Fruit fly (Drosophila melanogaster) whole organism, pupa: Measurements from ENCODE around the gene aurA.
A peak's percentile ranks its signal among the peaks of the same experiment; 100 is the strongest.
"Not testable (repeated sequence)": the region's sequence is repeated elsewhere in the genome, so short reads cannot be mapped to it uniquely, and the experiment has no call there.

ENCODE experiments used
- CG10348 ChIP-seq: fragments of 200-800 bp; sonication (Bioruptor generic); IDR thresholded peaks from 2 replicates; pipeline ENCODE4 v1.3.6; 2022; ENCODE audit warnings: missing biosample characterization, missing genetic modification characterization
- CG12605 ChIP-seq: fragments of 200-800 bp; sonication (Bioruptor generic); IDR thresholded peaks from 2 replicates; pipeline ENCODE4 v1.3.6; 2022; ENCODE audit warnings: missing biosample characterization, missing genetic modification characterization
- CG13204 ChIP-seq: fragments of 200-800 bp; sonication (Bioruptor generic); optimal IDR thresholded peaks from 2 replicates; lab custom pipeline; 2018; ENCODE audit warnings: missing biosample characterization, mild to moderate bottlenecking, missing genetic modification characterization, moderate library complexity
- CG14655 ChIP-seq: fragments of 200-800 bp; sonication (Bioruptor generic); optimal IDR thresholded peaks from 3 replicates; lab custom pipeline; 2017; ENCODE audit warnings: mild to moderate bottlenecking, missing biosample characterization, missing genetic modification reagents, missing genetic modification characterization
- CG15710 ChIP-seq: fragments of 200-800 bp; sonication (Bioruptor generic); optimal IDR thresholded peaks from 2 replicates; lab custom pipeline; 2018; ENCODE audit warnings: missing biosample characterization, mild to moderate bottlenecking, missing genetic modification characterization, moderate library complexity
- CG17806 ChIP-seq: fragments of 200-800 bp; sonication (Bioruptor generic); optimal IDR thresholded peaks from 2 replicates; lab custom pipeline; 2018; ENCODE audit warnings: missing biosample characterization, mild to moderate bottlenecking, missing genetic modification characterization, moderate library complexity
- CG32121 ChIP-seq: fragments of 200-800 bp; sonication (Bioruptor generic); IDR thresholded peaks from 2 replicates; pipeline ENCODE4 v1.3.6; 2022; ENCODE audit warnings: missing biosample characterization, missing genetic modification characterization
- CG34367 ChIP-seq: fragments of 200-800 bp; sonication (Bioruptor generic); optimal IDR thresholded peaks from 2 replicates; lab custom pipeline; 2018; ENCODE audit warnings: missing biosample characterization, mild to moderate bottlenecking, missing genetic modification characterization
- CG4496 ChIP-seq: fragments of 200-800 bp; sonication (Bioruptor generic); IDR thresholded peaks from 3 replicates; pipeline ENCODE4 v1.3.6; 2022; ENCODE audit warnings: missing biosample characterization, missing genetic modification characterization
- CG8159 ChIP-seq: fragments of 200-800 bp; sonication (Bioruptor generic); optimal IDR thresholded peaks from 3 replicates; lab custom pipeline; 2018; ENCODE audit warnings: missing biosample characterization, mild to moderate bottlenecking, missing genetic modification characterization, moderate library complexity
- CG8301 ChIP-seq: fragments of 200-800 bp; sonication (Bioruptor generic); optimal IDR thresholded peaks from 2 replicates; lab custom pipeline; 2018; ENCODE audit warnings: missing biosample characterization, mild to moderate bottlenecking, missing genetic modification characterization
- CG9948 ChIP-seq: fragments of 200-800 bp; sonication (Bioruptor generic); optimal IDR thresholded peaks from 2 replicates; lab custom pipeline; 2018; ENCODE audit warnings: missing biosample characterization, mild to moderate bottlenecking, missing genetic modification characterization, moderate library complexity
- D1 ChIP-seq: fragments of 200-800 bp; sonication (Bioruptor generic); optimal IDR thresholded peaks from 2 replicates; lab custom pipeline; 2018; ENCODE audit warnings: missing biosample characterization, mild to moderate bottlenecking, missing genetic modification characterization, moderate library complexity
- EcR ChIP-seq: fragments of 200-800 bp; sonication (Bioruptor generic); optimal IDR thresholded peaks from 3 replicates; lab custom pipeline; 2019; ENCODE audit warnings: missing biosample characterization, missing genetic modification characterization, mild to moderate bottlenecking, moderate library complexity, missing genetic modification reagents
- Ets98B ChIP-seq: fragments of 200-800 bp; sonication (Bioruptor generic); IDR thresholded peaks from 2 replicates; pipeline ENCODE4 v1.3.6; 2022; ENCODE audit warnings: missing biosample characterization, missing genetic modification characterization
- Pif1A ChIP-seq: fragments of 200-800 bp; sonication (Bioruptor generic); optimal IDR thresholded peaks from 3 replicates; lab custom pipeline; 2016; ENCODE audit warnings: missing biosample characterization, missing genetic modification characterization
- Pif1B ChIP-seq: fragments of 200-800 bp; sonication (Bioruptor generic); optimal IDR thresholded peaks from 3 replicates; lab custom pipeline; 2016; ENCODE audit warnings: missing biosample characterization, missing genetic modification characterization
- Snoo ChIP-seq: fragments of 200-800 bp; sonication (Bioruptor generic); optimal IDR thresholded peaks from 3 replicates; lab custom pipeline; 2017; ENCODE audit warnings: missing biosample characterization, mild to moderate bottlenecking, missing genetic modification characterization, inconsistent platforms
- fd96Ca ChIP-seq: fragments of 200-800 bp; sonication (Bioruptor generic); IDR thresholded peaks from 3 replicates; pipeline ENCODE4 v1.3.6; 2022; ENCODE audit warnings: missing biosample characterization, missing genetic modification characterization
- gl ChIP-seq: fragments of 200-800 bp; sonication (Bioruptor generic); optimal IDR thresholded peaks from 2 replicates; lab custom pipeline; 2018; ENCODE audit warnings: missing biosample characterization, mild to moderate bottlenecking, missing genetic modification characterization
- rn ChIP-seq: fragments of 200-800 bp; sonication (Bioruptor generic); IDR thresholded peaks from 2 replicates; pipeline ENCODE4 v1.3.6; 2022; ENCODE audit warnings: missing biosample characterization, missing genetic modification characterization

Gene aurA

dm6 chr3R:11949387-11950029 is 13.4 kb upstream of the aurA start, which contains the start of gene CG31211:
Gene CG31211, plus strand, starts transcription at chr3R:11949680.
- TF ChIP-seq CG15710 (no peak), CG8301 (tag; lab: Kevin White, UChicago) (no peak), D1 (tag; lab: Kevin White, UChicago) (no peak), CG14655 (GFP tag; lab: Kevin White, UChicago) (no peak), CG10348 (GFP tag; lab: Robert Waterston, UW) (no peak), CG4496 (GFP tag; lab: Robert Waterston, UW) (no peak), CG12605 (GFP tag; lab: Robert Waterston, UW) (no peak), fd96Ca (GFP tag; lab: Robert Waterston, UW) (no peak), CG34367 (no peak), Ets98B (GFP tag; lab: Robert Waterston, UW) (no peak), CG32121 (no peak), gl (tag; lab: Kevin White, UChicago) (no peak)

DNA sequence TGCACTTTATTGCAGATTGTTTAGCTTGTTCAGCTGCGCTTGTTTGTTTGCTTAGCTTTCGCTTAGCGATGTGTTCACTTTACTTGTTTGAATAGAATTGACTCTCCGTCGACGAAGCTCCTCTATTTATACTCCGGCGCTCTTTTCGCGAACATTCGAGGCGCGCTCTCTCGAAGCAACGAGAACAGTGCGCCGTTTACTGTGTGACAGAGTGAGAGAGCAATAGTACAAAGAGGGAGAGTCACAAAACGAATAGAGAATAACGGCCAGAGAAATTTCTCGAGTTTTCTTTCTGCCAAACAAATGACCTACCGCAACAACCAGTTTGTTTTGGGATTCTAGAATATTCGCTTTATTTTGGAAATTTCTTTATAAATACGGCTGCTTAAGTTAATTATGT is 6.5 kb upstream of the aurA start, which contains the start of gene Hsp70Aa:
TSS of gene Hsp70Aa (minus strand) at position 101 of the 400 bp plus-strand sequence.
- TF ChIP-seq Snoo (tag; lab: Kevin White, UChicago); gl (tag; lab: Kevin White, UChicago); Ets98B (GFP tag; lab: Robert Waterston, UW): not testable (repeated sequence)

DNA sequence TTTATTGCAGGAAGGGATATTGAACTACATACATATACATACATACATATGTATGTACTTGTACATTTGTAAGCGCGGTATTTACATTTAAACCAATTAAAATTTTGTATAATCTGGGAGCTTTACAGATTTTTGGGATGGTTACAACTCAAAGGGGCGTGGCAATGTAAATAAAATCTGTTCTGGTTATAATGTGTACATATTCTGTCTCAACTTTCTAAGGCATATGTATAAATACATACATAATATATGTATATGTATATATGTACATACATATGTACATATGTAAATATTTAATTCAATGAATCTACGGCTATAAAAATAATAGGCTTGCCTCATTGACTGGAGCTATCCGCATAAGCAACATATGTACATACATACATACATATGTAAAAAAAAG is 5.5 kb upstream of the aurA start:
- no peak for TF ChIP-seq CG13204 (GFP tag; lab: Kevin White, UChicago)
- TF ChIP-seq, all 21 proteins: peak for 0

DNA sequence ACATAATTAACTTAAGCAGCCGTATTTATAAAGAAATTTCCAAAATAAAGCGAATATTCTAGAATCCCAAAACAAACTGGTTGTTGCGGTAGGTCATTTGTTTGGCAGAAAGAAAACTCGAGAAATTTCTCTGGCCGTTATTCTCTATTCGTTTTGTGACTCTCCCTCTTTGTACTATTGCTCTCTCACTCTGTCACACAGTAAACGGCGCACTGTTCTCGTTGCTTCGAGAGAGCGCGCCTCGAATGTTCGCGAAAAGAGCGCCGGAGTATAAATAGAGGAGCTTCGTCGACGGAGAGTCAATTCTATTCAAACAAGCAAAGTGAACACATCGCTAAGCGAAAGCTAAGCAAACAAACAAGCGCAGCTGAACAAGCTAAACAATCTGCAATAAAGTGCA is 4.7 kb upstream of the aurA start, which contains the start of gene Hsp70Ab:
TSS of gene Hsp70Ab (plus strand) at position 301 of the 400 bp plus-strand sequence.
- TF ChIP-seq D1 (tag; lab: Kevin White, UChicago); rn (GFP tag; lab: Robert Waterston, UW); CG4496 (GFP tag; lab: Robert Waterston, UW): not testable (repeated sequence)

- TF ChIP-seq Pif1B (GFP tag; lab: Kevin White, UChicago), result no peak
- no peak for TF ChIP-seq CG8301 (tag; lab: Kevin White, UChicago)
- no peak for TF ChIP-seq fd96Ca (GFP tag; lab: Robert Waterston, UW)
- TF ChIP-seq CG13204 (GFP tag; lab: Kevin White, UChicago), result no peak
- TF ChIP-seq gl (tag; lab: Kevin White, UChicago), result no peak
- no peak for TF ChIP-seq CG34367
- TF ChIP-seq CG17806 (tag; lab: Kevin White, UChicago), result no peak
- no peak for TF ChIP-seq D1 (tag; lab: Kevin White, UChicago)
- no peak for TF ChIP-seq Ets98B (GFP tag; lab: Robert Waterston, UW)
- no peak for TF ChIP-seq CG12605 (GFP tag; lab: Robert Waterston, UW)
- TF ChIP-seq CG15710, result no peak
- no peak for TF ChIP-seq CG10348 (GFP tag; lab: Robert Waterston, UW)
- no peak for TF ChIP-seq CG4496 (GFP tag; lab: Robert Waterston, UW)
- no peak for TF ChIP-seq CG9948 (tag; lab: Kevin White, UChicago)
- no peak for TF ChIP-seq rn (GFP tag; lab: Robert Waterston, UW)
- TF ChIP-seq Snoo (tag; lab: Kevin White, UChicago), result no peak
- no peak for TF ChIP-seq CG32121
Measured at dm6 chr3R:11964000-11964399, 1.1 kb downstream of the aurA start.

dm6 chr3R:11967262-11968029 is 4.5 kb downstream of the aurA start, which contains the start of the genes CG12213 and GC1:
Gene CG12213, minus strand, starts transcription at chr3R:11967691.
Gene GC1, plus strand, starts transcription at chr3R:11967708.
- TF ChIP-seq CG8159 (tag; lab: Kevin White, UChicago) (peak; percentile 35), Pif1A (GFP tag; lab: Kevin White, UChicago) (no peak), CG4496 (GFP tag; lab: Robert Waterston, UW) (no peak), CG14655 (GFP tag; lab: Kevin White, UChicago) (no peak), CG10348 (GFP tag; lab: Robert Waterston, UW) (0 out of 2 replicates have a peak, but pooled peaks have one; percentile 16), Snoo (tag; lab: Kevin White, UChicago) (peak; percentile 4), CG34367 (peak; percentile 8), EcR (peak; percentile 1), Ets98B (GFP tag; lab: Robert Waterston, UW) (0 out of 2 replicates have a peak, but pooled peaks have one; percentile 10), CG9948 (tag; lab: Kevin White, UChicago) (peak; percentile 13), CG15710 (peak; percentile 24)
